Worm (Caenorhabditis elegans): ENCODE data around the gene sec-61.G.
A peak's percentile ranks its signal among the peaks of the same experiment; 100 is the strongest.

The sec-61.G gene

ce11 chrV:10856901-10857637 is 39.9 kb downstream of the sec-61.G start (continued):
- TF ChIP-seq nhr-11 (tag; optimal IDR thresholded peaks at IDR 0.05) = no peak
- no peak for TF ChIP-seq gmeb-1 (tag; optimal IDR thresholded peaks at IDR 0.05)
- peak; percentile 16 for TF ChIP-seq sma-3 (GFP tag; optimal IDR thresholded peaks at IDR 0.05)
- peak; percentile 82 for TF ChIP-seq Y55F3AM.14 (GFP tag; optimal IDR thresholded peaks at IDR 0.05)
- TF ChIP-seq ceh-16 (tag; optimal IDR thresholded peaks at IDR 0.05) = no peak
- TF ChIP-seq dmd-4 (tag; optimal IDR thresholded peaks at IDR 0.05) = no peak
- no peak for TF ChIP-seq alr-1 (tag; optimal IDR thresholded peaks at IDR 0.05)
- TF ChIP-seq unc-55 (GFP tag; optimal IDR thresholded peaks at IDR 0.05) = peak; percentile 38
- TF ChIP-seq C34F6.9 (tag; optimal IDR thresholded peaks at IDR 0.05) = peak; percentile 43
- no peak for TF ChIP-seq ztf-1 (GFP tag; conservative IDR thresholded peaks at IDR 0.05)
- TF ChIP-seq snpc-4 (tag; optimal IDR thresholded peaks at IDR 0.05) = no peak
- TF ChIP-seq nhr-6 (tag; optimal IDR thresholded peaks at IDR 0.05) = no peak

- TF ChIP-seq sma-3 (GFP tag; optimal IDR thresholded peaks at IDR 0.05) = no peak
- TF ChIP-seq mdl-1 (tag; optimal IDR thresholded peaks at IDR 0.05) = no peak
- TF ChIP-seq sma-9 (GFP tag; optimal IDR thresholded peaks at IDR 0.05) = peak; percentile 80
- no peak for TF ChIP-seq sma-9 (tag; optimal IDR thresholded peaks at IDR 0.05)
- TF ChIP-seq mab-5 (tag; optimal IDR thresholded peaks at IDR 0.05) = no peak
- no peak for TF ChIP-seq ztf-4 (tag; optimal IDR thresholded peaks at IDR 0.05)
- TF ChIP-seq crh-2 (tag; optimal IDR thresholded peaks at IDR 0.05) = peak; percentile 21
- peak; percentile 78 for TF ChIP-seq fos-1 (tag; optimal IDR thresholded peaks at IDR 0.05)
- TF ChIP-seq unc-62 (GFP tag; optimal IDR thresholded peaks at IDR 0.05) = no peak
- TF ChIP-seq nhr-129 (tag; optimal IDR thresholded peaks at IDR 0.05) = peak; percentile 15
Observed at ce11 chrV:10855363-10855762, 41.6 kb downstream of the sec-61.G start.

ce11 chrV:10854197-10854596 is 42.7 kb downstream of the sec-61.G start:
- TF ChIP-seq gmeb-1 (tag; optimal IDR thresholded peaks at IDR 0.05) (no peak), C34F6.9 (tag; optimal IDR thresholded peaks at IDR 0.05) (no peak), fos-1 (tag; optimal IDR thresholded peaks at IDR 0.05) (no peak), ZK546.5 (tag; optimal IDR thresholded peaks at IDR 0.05) (no peak), ztf-11 (tag; optimal IDR thresholded peaks at IDR 0.05) (no peak), dmd-4 (tag; optimal IDR thresholded peaks at IDR 0.05) (no peak), elt-1 (tag; optimal IDR thresholded peaks at IDR 0.05) (no peak), mdl-1 (tag; optimal IDR thresholded peaks at IDR 0.05) (no peak), nhr-25 (tag; optimal IDR thresholded peaks at IDR 0.05) (no peak), sem-4 (tag; optimal IDR thresholded peaks at IDR 0.05) (no peak), unc-39 (tag; optimal IDR thresholded peaks at IDR 0.05) (no peak), ztf-1 (GFP tag; conservative IDR thresholded peaks at IDR 0.05) (no peak), ztf-4 (tag; optimal IDR thresholded peaks at IDR 0.05) (no peak), nhr-129 (tag; optimal IDR thresholded peaks at IDR 0.05) (no peak), ama-1 (optimal IDR thresholded peaks at IDR 0.05) (no peak), R02D3.7 (tag; optimal IDR thresholded peaks at IDR 0.05) (no peak), lin-39 (tag; optimal IDR thresholded peaks at IDR 0.05) (no peak), sma-3 (GFP tag; optimal IDR thresholded peaks at IDR 0.05) (no peak)

- TF ChIP-seq nhr-25 (tag; optimal IDR thresholded peaks at IDR 0.05) (no peak), blmp-1 (tag; optimal IDR thresholded peaks at IDR 0.05; ENCODE audit: insufficient read depth) (no peak), alr-1 (tag; optimal IDR thresholded peaks at IDR 0.05) (no peak), nhr-11 (tag; optimal IDR thresholded peaks at IDR 0.05) (no peak), zag-1 (tag; optimal IDR thresholded peaks at IDR 0.05) (no peak), aly-2 (tag; optimal IDR thresholded peaks at IDR 0.05) (no peak), nhr-21 (tag; optimal IDR thresholded peaks at IDR 0.05) (no peak), skn-1 (tag; optimal IDR thresholded peaks at IDR 0.05) (no peak), unc-62 (GFP tag; optimal IDR thresholded peaks at IDR 0.05) (no peak), egl-27 (tag; optimal IDR thresholded peaks at IDR 0.05) (no peak), mbf-1 (tag; optimal IDR thresholded peaks at IDR 0.05) (no peak), lin-11 (tag; optimal IDR thresholded peaks at IDR 0.05) (no peak)
Observed at ce11 chrV:10846893-10847292, 50.0 kb downstream of the sec-61.G start, which contains the start of gene C29A12.6. Gene C29A12.6, plus strand, starts transcription at chrV:10847193.
